Worm (Caenorhabditis elegans) whole organism, young adult: ENCODE data around the gene ttll-4.

Experiments used
- C06A6.2 ChIP-seq: fragments of 200-800 bp; sonication (Bioruptor generic); conservative IDR thresholded peaks from 2 replicates; pipeline ENCODE4 v1.3.6; 2022; ENCODE audit warnings: missing genetic modification characterization, missing compliant biosample characterization
- D2030.7 ChIP-seq: fragments of 200-800 bp; sonication (Bioruptor generic); IDR thresholded peaks from 2 replicates; pipeline ENCODE4 v1.3.6; 2022; ENCODE audit warnings: missing genetic modification reagents, missing genetic modification characterization, missing compliant biosample characterization
- F23B12.7 ChIP-seq: sonication (generic microtip); optimal IDR thresholded peaks from 2 replicates; lab custom pipeline; 2017; ENCODE audit warnings: missing genetic modification characterization, mild to moderate bottlenecking, missing compliant biosample characterization, antibody characterized with exemption, moderate library complexity; ENCODE audit not compliant: insufficient read depth
- F55B11.4 ChIP-seq: sonication (generic microtip); optimal IDR thresholded peaks from 2 replicates; lab custom pipeline; 2016; ENCODE audit warnings: missing compliant biosample characterization, missing genetic modification characterization, borderline replicate concordance; ENCODE audit not compliant: insufficient read depth
- F57C9.4 ChIP-seq: sonication (generic microtip); optimal IDR thresholded peaks from 2 replicates; lab custom pipeline; 2017; ENCODE audit warnings: mild to moderate bottlenecking, missing genetic modification characterization, missing compliant biosample characterization
- K11D2.4 ChIP-seq: fragments of 200-800 bp; sonication (Bioruptor generic); IDR thresholded peaks from 2 replicates; pipeline ENCODE4 v1.3.6; 2022; ENCODE audit warnings: missing genetic modification reagents, missing genetic modification characterization, missing compliant biosample characterization
- K12H6.12 ChIP-seq: fragments of 200-800 bp; sonication (Bioruptor generic); optimal IDR thresholded peaks from 2 replicates; lab custom pipeline; 2018; ENCODE audit warnings: mild to moderate bottlenecking, missing genetic modification characterization, missing compliant biosample characterization
- T26A5.8 ChIP-seq: sonication (generic microtip); optimal IDR thresholded peaks from 2 replicates; lab custom pipeline; 2016; ENCODE audit warnings: missing genetic modification characterization, missing compliant biosample characterization
- Y67H2A.10 ChIP-seq: fragments of 200-800 bp; sonication (Bioruptor generic); conservative IDR thresholded peaks from 2 replicates; pipeline ENCODE4 v1.3.6; 2022; ENCODE audit warnings: missing genetic modification reagents, missing genetic modification characterization, missing compliant biosample characterization
- Y79H2A.3 ChIP-seq: fragments of 200-800 bp; sonication (Bioruptor generic); conservative IDR thresholded peaks from 2 replicates; pipeline ENCODE4 v1.3.6; 2022; ENCODE audit warnings: missing genetic modification reagents, missing genetic modification characterization, missing compliant biosample characterization
- aptf-3 ChIP-seq: fragments of 200-800 bp; sonication (Bioruptor generic); IDR thresholded peaks from 2 replicates; pipeline ENCODE4 v1.3.6; 2022; ENCODE audit warnings: missing genetic modification characterization, missing compliant biosample characterization
- athp-1 ChIP-seq: sonication (generic microtip); optimal IDR thresholded peaks from 2 replicates; lab custom pipeline; 2017; ENCODE audit warnings: mild to moderate bottlenecking, missing genetic modification characterization, missing compliant biosample characterization
- cebp-1 ChIP-seq, 2 experiments: fragments of 200-800 bp in 1 of 2; sonication (Bioruptor generic) in 1 of 2; sonication (generic microtip) in 1 of 2; IDR thresholded peaks in 1 of 2; optimal IDR thresholded peaks in 1 of 2; 2 replicates each; pipeline versions ENCODE4 v1.3.6 to Lab custom; 2017 to 2022; ENCODE audit warnings: missing compliant biosample characterization in 2 of 2, missing genetic modification characterization in 2 of 2, mild to moderate bottlenecking in 1 of 2, missing genetic modification reagents in 1 of 2, moderate library complexity in 1 of 2
- ceh-27 ChIP-seq: fragments of 200-800 bp; sonication (Bioruptor generic); optimal IDR thresholded peaks from 2 replicates; lab custom pipeline; 2018; ENCODE audit warnings: mild to moderate bottlenecking, missing genetic modification characterization, moderate library complexity, missing compliant biosample characterization
- chd-7 ChIP-seq: sonication (generic microtip); optimal IDR thresholded peaks from 2 replicates; lab custom pipeline; 2016; ENCODE audit warnings: mild to moderate bottlenecking, missing genetic modification characterization, moderate library complexity, missing compliant biosample characterization
- dox-1 ChIP-seq: fragments of 200-800 bp; sonication (Bioruptor generic); IDR thresholded peaks from 2 replicates; pipeline ENCODE4 v1.3.6; 2022; ENCODE audit warnings: missing genetic modification reagents, missing genetic modification characterization, missing compliant biosample characterization
- ekl-4 ChIP-seq: fragments of 200-800 bp; sonication (Bioruptor generic); IDR thresholded peaks from 2 replicates; pipeline ENCODE4 v1.3.6; 2022; ENCODE audit warnings: missing genetic modification reagents, missing genetic modification characterization, missing compliant biosample characterization
- ets-4 ChIP-seq: fragments of 200-800 bp; sonication (Bioruptor generic); optimal IDR thresholded peaks from 2 replicates; lab custom pipeline; 2018; ENCODE audit warnings: mild to moderate bottlenecking, missing genetic modification characterization, missing compliant biosample characterization
- gei-17 ChIP-seq: fragments of 200-800 bp; sonication (Bioruptor generic); optimal IDR thresholded peaks from 2 replicates; lab custom pipeline; 2018; ENCODE audit warnings: mild to moderate bottlenecking, missing genetic modification characterization, missing compliant biosample characterization
- hlh-26 ChIP-seq: fragments of 200-800 bp; sonication (Bioruptor generic); conservative IDR thresholded peaks from 2 replicates; pipeline ENCODE4 v1.3.6; 2022; ENCODE audit warnings: missing genetic modification reagents, missing genetic modification characterization, missing compliant biosample characterization
- let-526 ChIP-seq: fragments of 200-800 bp; sonication (Bioruptor generic); IDR thresholded peaks from 2 replicates; pipeline ENCODE4 v1.3.6; 2022; ENCODE audit warnings: missing genetic modification reagents, missing genetic modification characterization, missing compliant biosample characterization
- let-607 ChIP-seq, 2 experiments: fragments of 200-800 bp in 1 of 2; sonication (Bioruptor generic) in 1 of 2; sonication (generic microtip) in 1 of 2; optimal IDR thresholded peaks; 2 replicates each; lab custom pipeline; 2016 to 2018; ENCODE audit warnings: mild to moderate bottlenecking in 2 of 2, missing compliant biosample characterization in 2 of 2, missing genetic modification characterization in 2 of 2, moderate library complexity in 2 of 2, missing genotype in 1 of 2
- lin-26 ChIP-seq: fragments of 200-800 bp; sonication (Bioruptor generic); IDR thresholded peaks from 2 replicates; pipeline ENCODE4 v1.3.6; 2022; ENCODE audit warnings: missing genetic modification reagents, missing genetic modification characterization, missing compliant biosample characterization
- madf-10 ChIP-seq: sonication (generic microtip); optimal IDR thresholded peaks from 2 replicates; lab custom pipeline; 2016; ENCODE audit warnings: mild to moderate bottlenecking, missing genetic modification characterization, missing compliant biosample characterization
- madf-6 ChIP-seq: fragments of 200-800 bp; sonication (Bioruptor generic); IDR thresholded peaks from 2 replicates; pipeline ENCODE4 v1.3.6; 2022; ENCODE audit warnings: missing genetic modification reagents, missing genetic modification characterization, missing compliant biosample characterization
- mcd-1 ChIP-seq: fragments of 200-800 bp; sonication (Bioruptor generic); IDR thresholded peaks from 2 replicates; pipeline ENCODE4 v1.3.6; 2022; ENCODE audit warnings: missing genetic modification reagents, missing genetic modification characterization, missing compliant biosample characterization
- nfya-2 ChIP-seq: fragments of 200-800 bp; sonication (Bioruptor generic); IDR thresholded peaks from 2 replicates; pipeline ENCODE4 v1.3.6; 2022; ENCODE audit warnings: missing genetic modification reagents, missing genetic modification characterization, missing compliant biosample characterization
- nfyb-1 ChIP-seq: fragments of 200-800 bp; sonication (Bioruptor generic); IDR thresholded peaks from 2 replicates; pipeline ENCODE4 v1.3.6; 2022; ENCODE audit warnings: missing genetic modification reagents, missing genetic modification characterization, missing compliant biosample characterization
- nhr-120 ChIP-seq: fragments of 200-800 bp; sonication (Bioruptor generic); IDR thresholded peaks from 2 replicates; pipeline ENCODE4 v1.3.6; 2022; ENCODE audit warnings: missing genetic modification characterization, missing compliant biosample characterization
- nhr-80 ChIP-seq: sonication (generic microtip); optimal IDR thresholded peaks from 2 replicates; lab custom pipeline; 2016; ENCODE audit warnings: missing genetic modification characterization, missing compliant biosample characterization
- nhr-90 ChIP-seq: sonication (generic microtip); optimal IDR thresholded peaks from 2 replicates; lab custom pipeline; 2016; ENCODE audit warnings: missing genotype, mild to moderate bottlenecking, missing genetic modification characterization, missing compliant biosample characterization
- pbrm-1 ChIP-seq: fragments of 200-800 bp; sonication (Bioruptor generic); IDR thresholded peaks from 2 replicates; pipeline ENCODE4 v1.3.6; 2022; ENCODE audit warnings: missing genetic modification reagents, missing genetic modification characterization, missing compliant biosample characterization
- pha-4 ChIP-seq: fragments of 150-350 bp; sonication (generic microtip); optimal IDR thresholded peaks from 2 replicates; lab custom pipeline; 2014; ENCODE audit warnings: missing biosample characterization, missing genetic modification reagents, missing genetic modification characterization
- rcor-1 ChIP-seq: fragments of 200-800 bp; sonication (Bioruptor generic); IDR thresholded peaks from 2 replicates; pipeline ENCODE4 v1.3.6; 2022; ENCODE audit warnings: missing genetic modification reagents, missing genetic modification characterization, missing compliant biosample characterization
- rec-8 ChIP-seq, 2 experiments: sonication (generic microtip); optimal IDR thresholded peaks; 2 replicates each; lab custom pipeline; 2016; ENCODE audit warnings: mild to moderate bottlenecking in 2 of 2, missing genetic modification characterization in 2 of 2, missing genetic modification reagents in 2 of 2, missing genotype in 2 of 2, missing biosample characterization in 1 of 2, missing compliant biosample characterization in 1 of 2, moderate library complexity in 1 of 2
- repo-1 ChIP-seq: sonication (generic microtip); optimal IDR thresholded peaks from 2 replicates; lab custom pipeline; 2017; ENCODE audit warnings: mild to moderate bottlenecking, missing genetic modification characterization, missing compliant biosample characterization
- snpc-3.4 ChIP-seq: sonication (generic microtip); optimal IDR thresholded peaks from 2 replicates; lab custom pipeline; 2017; ENCODE audit warnings: missing genetic modification characterization, mild to moderate bottlenecking, missing compliant biosample characterization, antibody characterized with exemption, moderate library complexity, missing genotype, missing genetic modification reagents
- snpc-4 ChIP-seq, 5 experiments: fragments of 150-350 bp in 1 of 5; sonication (generic microtip) in 4 of 5; optimal IDR thresholded peaks; 2 replicates each; lab custom pipeline; 2014 to 2018; ENCODE audit warnings: missing genetic modification characterization in 5 of 5, missing biosample characterization in 3 of 5, antibody characterized with exemption in 2 of 5, mild to moderate bottlenecking in 2 of 5, missing compliant biosample characterization in 2 of 5, missing genotype in 2 of 5, moderate library complexity in 2 of 5, missing genetic modification reagents in 1 of 5
- sptf-2 ChIP-seq: fragments of 200-800 bp; sonication (Bioruptor generic); optimal IDR thresholded peaks from 2 replicates; lab custom pipeline; 2018; ENCODE audit warnings: mild to moderate bottlenecking, missing genetic modification characterization, missing compliant biosample characterization
- xnd-1 ChIP-seq: sonication (generic microtip); optimal IDR thresholded peaks from 2 replicates; lab custom pipeline; 2016; ENCODE audit warnings: missing genotype, missing genetic modification reagents, missing genetic modification characterization, missing compliant biosample characterization
- zim-3 ChIP-seq: sonication (generic microtip); optimal IDR thresholded peaks from 2 replicates; lab custom pipeline; 2017; ENCODE audit warnings: mild to moderate bottlenecking, missing genetic modification characterization, moderate library complexity, missing compliant biosample characterization
- ztf-18 ChIP-seq: sonication (generic microtip); optimal IDR thresholded peaks from 2 replicates; lab custom pipeline; 2016; ENCODE audit warnings: missing genotype, mild to moderate bottlenecking, missing genetic modification characterization, missing compliant biosample characterization
- ztf-26 ChIP-seq: sonication (generic microtip); optimal IDR thresholded peaks from 2 replicates; lab custom pipeline; 2017; ENCODE audit warnings: missing genetic modification characterization, missing compliant biosample characterization
- ztf-28 ChIP-seq: fragments of 200-800 bp; sonication (Bioruptor generic); IDR thresholded peaks from 2 replicates; pipeline ENCODE4 v1.3.6; 2022; ENCODE audit warnings: missing genetic modification reagents, missing genetic modification characterization, missing compliant biosample characterization

The ttll-4 gene

DNA sequence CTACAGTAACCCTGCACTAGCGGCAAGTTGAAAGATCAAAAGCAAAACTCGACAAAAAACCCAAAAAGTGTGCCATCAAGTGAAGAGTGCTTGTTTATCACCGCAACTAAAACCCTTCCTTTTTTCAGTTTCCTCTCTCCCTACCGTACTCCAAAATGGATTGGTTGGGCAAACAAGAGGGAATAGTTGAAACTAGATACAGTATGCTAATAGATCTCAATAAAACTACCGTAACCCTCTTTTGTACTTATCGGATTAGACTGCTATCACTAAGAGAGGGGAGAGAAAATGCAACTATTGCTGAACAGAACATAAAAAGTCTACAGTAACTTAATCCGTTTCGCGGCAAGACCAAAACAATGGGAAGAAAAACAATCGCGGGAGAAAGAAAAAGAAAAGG lies 28.6 kb upstream of the ttll-4 start:
- no peak for TF ChIP-seq D2030.7 (GFP tag; lab: Robert Waterston, UW)
- TF ChIP-seq nfya-2 (GFP tag; lab: Robert Waterston, UW): 0 out of 2 replicates have a peak, but pooled peaks have one; percentile 26
- TF ChIP-seq nhr-120 (GFP tag; lab: Robert Waterston, UW): no peak
- TF ChIP-seq K11D2.4 (GFP tag; lab: Robert Waterston, UW): no peak
- TF ChIP-seq aptf-3 (GFP tag; lab: Robert Waterston, UW): no peak
- no peak for TF ChIP-seq ztf-18 (tag; lab: Kevin White, UChicago)
- no peak for TF ChIP-seq Y79H2A.3 (GFP tag; lab: Robert Waterston, UW)
- TF ChIP-seq F23B12.7 (tag; lab: Kevin White, UChicago): no peak

DNA sequence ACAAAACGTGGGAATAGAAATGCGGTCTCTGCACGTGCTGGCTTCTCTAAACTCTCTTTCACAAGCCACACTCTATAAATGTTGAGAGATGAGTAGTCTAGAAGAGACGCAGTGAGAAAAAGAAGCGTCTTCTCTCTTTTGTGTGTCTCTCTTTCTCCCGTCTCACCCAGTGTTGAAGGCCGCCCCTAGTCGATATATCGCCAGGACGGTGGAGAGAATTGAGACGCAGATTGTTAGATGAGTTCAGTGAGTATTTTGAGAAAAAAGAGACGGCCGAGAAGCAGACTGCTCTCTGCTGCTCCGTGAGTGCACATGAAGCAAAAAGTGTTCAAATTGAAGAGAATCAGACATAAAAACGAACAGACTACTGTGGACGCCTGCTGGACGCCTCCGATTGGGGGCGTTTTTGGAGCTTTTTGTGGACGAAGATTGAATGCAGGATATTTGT lies 27.4 kb upstream of the ttll-4 start:
- TF ChIP-seq C06A6.2 (GFP tag; lab: Robert Waterston, UW) (peak; percentile 66; the same call in 1 of the 2 replicates), athp-1 (tag; lab: Kevin White, UChicago) (peak; percentile 84), K12H6.12 (tag; lab: Kevin White, UChicago) (peak; percentile 92), T26A5.8 (tag; lab: Kevin White, UChicago) (no peak), sptf-2 (no peak), madf-6 (no peak), F57C9.4 (no peak), Y67H2A.10 (GFP tag; lab: Robert Waterston, UW) (no peak), let-607 (tag; optimal IDR thresholded peaks at IDR 0.05; lab: Kevin White, UChicago) (peak in 1 of 2 experiments; percentile 64), hlh-26 (GFP tag; lab: Robert Waterston, UW) (no peak), nhr-90 (peak; percentile 5), ceh-27 (GFP tag; lab: Kevin White, UChicago) (peak; percentile 82), ztf-28 (GFP tag; lab: Robert Waterston, UW) (0 out of 2 replicates have a peak, but pooled peaks have one; percentile 13), F55B11.4 (tag; lab: Kevin White, UChicago) (no peak), xnd-1 (tag; lab: Kevin White, UChicago) (no peak), nhr-80 (tag; lab: Kevin White, UChicago) (peak; percentile 78), pbrm-1 (GFP tag; lab: Robert Waterston, UW) (peak; percentile 60; the same call in 1 of the 2 replicates), ztf-26 (tag; lab: Kevin White, UChicago) (peak; percentile 59), madf-10 (tag; lab: Kevin White, UChicago) (peak; percentile 54), gei-17 (no peak), let-526 (peak; percentile 27; the same call in 1 of the 2 replicates), nfyb-1 (GFP tag; lab: Robert Waterston, UW) (peak; percentile 91), repo-1 (peak; percentile 40), rcor-1 (0 out of 2 replicates have a peak, but pooled peaks have one; percentile 27), rec-8 (tag; optimal IDR thresholded peaks at IDR 0.05; lab: Kevin White, UChicago) (no peak), ztf-18 (tag; lab: Kevin White, UChicago) (peak; percentile 63), ets-4 (GFP tag; lab: Kevin White, UChicago) (peak; percentile 57), lin-26 (GFP tag; lab: Robert Waterston, UW) (peak; percentile 61; the same call in 1 of the 2 replicates), pha-4 (tag; lab: Kevin White, UChicago) (peak; percentile 7), dox-1 (GFP tag; lab: Robert Waterston, UW) (peak; percentile 78), snpc-4 (GFP tag; optimal IDR thresholded peaks at IDR 0.05; lab: Kevin White, UChicago) (no peak), snpc-4 (tag; optimal IDR thresholded peaks at IDR 0.05; lab: Kevin White, UChicago) (peak in 3 of 4 experiments; percentile 24 to 48 (median 32)), cebp-1 (GFP tag; IDR thresholded peaks at IDR 0.05; lab: Robert Waterston, UW) (peak; percentile 62), cebp-1 (tag; optimal IDR thresholded peaks at IDR 0.05; lab: Kevin White, UChicago) (peak; percentile 86), zim-3 (tag; lab: Kevin White, UChicago) (no peak), ekl-4 (GFP tag; lab: Robert Waterston, UW) (peak; percentile 70), snpc-3.4 (tag; lab: Kevin White, UChicago) (no peak), mcd-1 (peak; percentile 73), chd-7 (peak; percentile 79)
